Fruit fly (Drosophila melanogaster): ENCODE measurements around the gene Rpt3R.

Rpt3R gene

DNA sequence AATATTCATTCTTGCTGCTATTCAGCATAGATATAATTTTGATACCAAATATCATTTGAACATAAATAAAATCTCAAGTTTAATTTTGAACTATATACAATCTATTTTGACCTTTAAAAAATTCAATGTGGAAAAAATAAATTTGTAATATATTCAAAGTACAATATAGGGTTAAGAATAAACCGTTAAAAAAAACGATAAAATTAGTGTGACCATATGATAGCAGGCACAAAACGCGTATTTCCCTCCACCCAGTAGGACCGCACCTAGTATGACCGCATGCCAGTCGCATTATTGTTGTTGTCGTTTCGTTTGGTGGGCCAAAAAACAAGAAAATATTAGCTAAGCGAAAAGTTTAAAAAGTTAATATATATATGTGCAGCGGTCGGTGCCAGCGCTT is 36.7 kb upstream of the Rpt3R start, which contains the start of gene CG8516 (continued):
- no peak for TF ChIP-seq CG4404 (GFP tag; IDR thresholded peaks at IDR 0.05)
- no peak for TF ChIP-seq cato (GFP tag; optimal IDR thresholded peaks at IDR 0.05; ENCODE audit: borderline replicate concordance)
- no peak for TF ChIP-seq H2.0 (GFP tag; IDR thresholded peaks at IDR 0.05)
- TF ChIP-seq lmd (GFP tag; IDR thresholded peaks at IDR 0.05) = no peak
- peak; percentile 20 for TF ChIP-seq CG10147 (GFP tag; optimal IDR thresholded peaks at IDR 0.05)
- TF ChIP-seq CG15514 (GFP tag; optimal IDR thresholded peaks at IDR 0.05) = peak; percentile 44
- TF ChIP-seq br (optimal IDR thresholded peaks at IDR 0.05) = no peak
- TF ChIP-seq grau (tag; optimal IDR thresholded peaks at IDR 0.05) = peak; percentile 18
- peak; percentile 70 for TF ChIP-seq Med (GFP tag)
- peak; percentile 51 for TF ChIP-seq CG10267 (tag; optimal IDR thresholded peaks at IDR 0.05)
- TF ChIP-seq CG3847 (GFP tag; IDR thresholded peaks at IDR 0.05) = peak; percentile 37; the same call in 1 of the 2 replicates
- peak; percentile 13 for TF ChIP-seq CG30403 (GFP tag; optimal IDR thresholded peaks at IDR 0.05)
- TF ChIP-seq CG17328 (GFP tag; IDR thresholded peaks at IDR 0.05) = peak; percentile 36
- peak; percentile 20; the same call in 1 of the 2 replicates for TF ChIP-seq unc-4 (GFP tag; IDR thresholded peaks at IDR 0.05; ENCODE audit: partially characterized antibody)
- 0 out of 2 replicates have a peak, but pooled peaks have one; percentile 11 for TF ChIP-seq Drgx (GFP tag; IDR thresholded peaks at IDR 0.05)
- TF ChIP-seq CG17829 (tag; optimal IDR thresholded peaks at IDR 0.05) = peak; percentile 39
- TF ChIP-seq E2f2 (GFP tag; IDR thresholded peaks at IDR 0.05) = peak; percentile 49
- no peak for TF ChIP-seq kni (GFP tag; optimal IDR thresholded peaks at IDR 0.05)
- peak; percentile 34; the same call in 1 of the 2 replicates for TF ChIP-seq CG32532 (GFP tag; IDR thresholded peaks at IDR 0.05)
- no peak for TF ChIP-seq CG7271 (tag; optimal IDR thresholded peaks at IDR 0.05)
- TF ChIP-seq CG13424 (tag; optimal IDR thresholded peaks at IDR 0.05) = no peak
- peak; percentile 33 for TF ChIP-seq Lhr (GFP tag; optimal IDR thresholded peaks at IDR 0.05)
- peak; percentile 81 for TF ChIP-seq stwl (tag; optimal IDR thresholded peaks at IDR 0.05)
- TF ChIP-seq CG42726 (GFP tag; IDR thresholded peaks at IDR 0.05; ENCODE audit: partially characterized antibody) = no peak
- TF ChIP-seq Adf1 (GFP tag; IDR thresholded peaks at IDR 0.05) = 0 out of 2 replicates have a peak, but pooled peaks have one; percentile 10
- TF ChIP-seq CG2116 (GFP tag; optimal IDR thresholded peaks at IDR 0.05) = peak; percentile 31
- no peak for TF ChIP-seq ERR (GFP tag; optimal IDR thresholded peaks at IDR 0.05)
- TF ChIP-seq tin (GFP tag; optimal IDR thresholded peaks at IDR 0.05) = no peak
- TF ChIP-seq Deaf1 (tag; optimal IDR thresholded peaks at IDR 0.05) = no peak
- peak; percentile 33; the same call in 1 of the 2 replicates for TF ChIP-seq Rfx (GFP tag; IDR thresholded peaks at IDR 0.05)
- TF ChIP-seq CG17912 (GFP tag; optimal IDR thresholded peaks at IDR 0.05) = peak; percentile 0
- no peak for TF ChIP-seq Hr39 (optimal IDR thresholded peaks at IDR 0.05)
- peak; percentile 17 for TF ChIP-seq CG17186 (GFP tag; optimal IDR thresholded peaks at IDR 0.05)
- peak; percentile 38 for TF ChIP-seq bigmax (GFP tag; optimal IDR thresholded peaks at IDR 0.05)
- peak; percentile 80 for TF ChIP-seq Sry-β (GFP tag; optimal IDR thresholded peaks at IDR 0.05)
- TF ChIP-seq amos (GFP tag; IDR thresholded peaks at IDR 0.05; ENCODE audit: partially characterized antibody) = no peak; the same call in 1 of the 2 replicates
- no peak for TF ChIP-seq D19B (GFP tag; optimal IDR thresholded peaks at IDR 0.05)
- TF ChIP-seq Dp (GFP tag; optimal IDR thresholded peaks at IDR 0.05) = peak; percentile 49
- TF ChIP-seq CG2120 (GFP tag; optimal IDR thresholded peaks at IDR 0.05) = peak; percentile 41
- TF ChIP-seq CG4617 (GFP tag; optimal IDR thresholded peaks at IDR 0.05; ENCODE audit: borderline replicate concordance) = peak; percentile 91
- TF ChIP-seq Antp (GFP tag; optimal IDR thresholded peaks at IDR 0.05) = no peak
- TF ChIP-seq pros (GFP tag; optimal IDR thresholded peaks at IDR 0.05) = no peak
- TF ChIP-seq CG8924 (tag; optimal IDR thresholded peaks at IDR 0.05) = peak; percentile 23
- 0 out of 3 replicates have a peak, but pooled peaks have one; percentile 15 for TF ChIP-seq CG17361 (GFP tag; IDR thresholded peaks at IDR 0.05)
- no peak for TF ChIP-seq Ptx1 (GFP tag; IDR thresholded peaks at IDR 0.05)
- peak; percentile 53 for TF ChIP-seq CoRest (tag; optimal IDR thresholded peaks at IDR 0.05)
- peak; percentile 67 for TF ChIP-seq HmgZ (tag; optimal IDR thresholded peaks at IDR 0.05)
- TF ChIP-seq emc (GFP tag; optimal IDR thresholded peaks at IDR 0.05) = no peak
- no peak for TF ChIP-seq Hmx (GFP tag; optimal IDR thresholded peaks at IDR 0.05)
- no peak for TF ChIP-seq pfk (GFP tag; optimal IDR thresholded peaks at IDR 0.05)
- peak; percentile 68 for TF ChIP-seq CG3995 (GFP tag; optimal IDR thresholded peaks at IDR 0.05)
